Fruit fly (Drosophila melanogaster): ENCODE measurements around the gene Mkp.
A peak's percentile ranks its signal among the peaks of the same experiment; 100 is the strongest.

The Mkp gene

dm6 chr3L:224004-224951 lies 39.9 kb upstream of the Mkp start (continued):
- TF ChIP-seq CG6272 (GFP tag; IDR thresholded peaks at IDR 0.05) (0 out of 2 replicates have a peak, but pooled peaks have one; percentile 21), CG11398 (GFP tag; optimal IDR thresholded peaks at IDR 0.05) (peak; percentile 36), cas (GFP tag; IDR thresholded peaks at IDR 0.05) (peak; percentile 63; the same call in 1 of the 2 replicates), nerfin-2 (GFP tag; IDR thresholded peaks at IDR 0.05; ENCODE audit: partially characterized antibody) (0 out of 2 replicates have a peak, but pooled peaks have one; percentile 29), CG7987 (GFP tag; optimal IDR thresholded peaks at IDR 0.05) (peak; percentile 43), Ptx1 (GFP tag; IDR thresholded peaks at IDR 0.05) (no peak; the same call in 1 of the 2 replicates), Adf1 (GFP tag; IDR thresholded peaks at IDR 0.05) (peak; percentile 73), YL-1 (GFP tag; optimal IDR thresholded peaks at IDR 0.05) (peak; percentile 91), C15 (GFP tag; IDR thresholded peaks at IDR 0.05) (peak; percentile 9; the same call in 1 of the 3 replicates), Med (GFP tag) (peak; percentile 85), CG3407 (GFP tag; optimal IDR thresholded peaks at IDR 0.05) (no peak), pan (optimal IDR thresholded peaks at IDR 0.05) (no peak), pan (GFP tag; optimal IDR thresholded peaks at IDR 0.05 in 1 of 2, IDR thresholded peaks at IDR 0.05 in 1 of 2) (peak in 1 of 2 experiments; percentile 48), MESR4 (GFP tag; optimal IDR thresholded peaks at IDR 0.05) (peak; percentile 99), CG2129 (GFP tag; IDR thresholded peaks at IDR 0.05; ENCODE audit: partially characterized antibody) (no peak), row (GFP tag; IDR thresholded peaks at IDR 0.05) (no peak), Bteb2 (GFP tag; optimal IDR thresholded peaks at IDR 0.05) (no peak), CG3838 (GFP tag; optimal IDR thresholded peaks at IDR 0.05) (peak; percentile 47), z (GFP tag; IDR thresholded peaks at IDR 0.05) (peak; percentile 36; the same call in 1 of the 3 replicates), CG34376 (GFP tag; optimal IDR thresholded peaks at IDR 0.05) (peak; percentile 64), Bdp1 (GFP tag; optimal IDR thresholded peaks at IDR 0.05) (peak; percentile 20), NFAT (GFP tag; IDR thresholded peaks at IDR 0.05) (peak; percentile 73), Dll (GFP tag; IDR thresholded peaks at IDR 0.05; ENCODE audit: partially characterized antibody) (peak; percentile 32; the same call in 1 of the 4 replicates), phol (tag; optimal IDR thresholded peaks at IDR 0.05) (peak; percentile 97), CG13894 (tag; optimal IDR thresholded peaks at IDR 0.05) (peak; percentile 21), lilli (GFP tag; optimal IDR thresholded peaks at IDR 0.05) (peak; percentile 78), onecut (GFP tag; IDR thresholded peaks at IDR 0.05) (peak; percentile 3; the same call in 1 of the 2 replicates), Jarid2 (GFP tag; optimal IDR thresholded peaks at IDR 0.05) (peak; percentile 73), Xbp1 (GFP tag; optimal IDR thresholded peaks at IDR 0.05) (no peak), CG4707 (GFP tag; optimal IDR thresholded peaks at IDR 0.05) (no peak), CG8290 (GFP tag; optimal IDR thresholded peaks at IDR 0.05) (no peak), CG8290 (tag; optimal IDR thresholded peaks at IDR 0.05) (peak in 1 of 2 experiments; percentile 83), CG10654 (GFP tag; optimal IDR thresholded peaks at IDR 0.05) (no peak), twi (tag; optimal IDR thresholded peaks at IDR 0.05) (peak; percentile 1), CG12769 (tag; optimal IDR thresholded peaks at IDR 0.05) (peak; percentile 16), Ets65A (GFP tag) (peak; percentile 51), D19A (tag; optimal IDR thresholded peaks at IDR 0.05) (no peak), CG14860 (GFP tag; IDR thresholded peaks at IDR 0.05; ENCODE audit: partially characterized antibody) (no peak), CG16779 (GFP tag; IDR thresholded peaks at IDR 0.05) (peak; percentile 46; the same call in 1 of the 2 replicates), CG3726 (GFP tag; IDR thresholded peaks at IDR 0.05) (0 out of 3 replicates have a peak, but pooled peaks have one; percentile 11), Hr51 (GFP tag; optimal IDR thresholded peaks at IDR 0.05) (no peak), insv (GFP tag; optimal IDR thresholded peaks at IDR 0.05) (peak in 1 of 2 experiments; percentile 11), disco-r (GFP tag; optimal IDR thresholded peaks at IDR 0.05) (no peak), rib (GFP tag; IDR thresholded peaks at IDR 0.05) (peak; percentile 30), CG8089 (GFP tag; optimal IDR thresholded peaks at IDR 0.05) (peak; percentile 4), Sox100B (GFP tag; optimal IDR thresholded peaks at IDR 0.05) (peak; percentile 20), CG6813 (GFP tag; optimal IDR thresholded peaks at IDR 0.05) (peak; percentile 40), CG5953 (GFP tag; IDR thresholded peaks at IDR 0.05) (peak; percentile 55; the same call in 1 of the 2 replicates)

Data from whole organism, embryonic.